Worm (Caenorhabditis elegans) whole organism, L3 larva: ENCODE measurements around the gene Y105C5B.3.

ENCODE experiments used
- elt-3 ChIP-seq, 3 experiments: fragments of 150-350 bp in 1 of 3; sonication (generic microtip) in 2 of 3; optimal IDR thresholded peaks; 2 replicates in 2 of 3; 4 replicates in 1 of 3; lab custom pipeline; 2014 to 2017; ENCODE audit warnings: missing biosample characterization in 3 of 3, missing genetic modification characterization in 3 of 3
- pha-4 ChIP-seq: fragments of 150-350 bp; optimal IDR thresholded peaks from 2 replicates; lab custom pipeline; 2014; ENCODE audit warnings: missing biosample characterization, missing genetic modification reagents, missing genetic modification characterization

DNA sequence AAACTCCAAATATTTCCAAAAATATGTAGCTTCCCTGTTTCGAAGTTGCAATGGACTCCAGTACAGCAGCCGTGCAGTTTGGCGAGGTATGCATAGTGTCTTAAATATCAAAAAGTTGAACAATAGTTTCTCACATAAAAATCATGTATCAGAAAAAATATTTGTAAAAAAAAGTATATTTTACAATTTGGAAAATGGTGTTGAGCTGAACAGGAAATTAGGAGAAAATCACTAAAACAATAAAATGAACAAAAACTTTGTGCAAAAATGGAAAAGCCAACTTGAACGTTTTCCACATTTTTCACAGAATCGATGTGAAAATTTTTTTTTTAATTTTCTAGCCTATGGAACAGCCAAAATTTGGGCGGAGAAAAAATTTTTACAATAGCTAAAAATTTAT, 42.7 kb downstream of the Y105C5B.3 start, which contains the start of gene Y105C5B.8:
- TF ChIP-seq elt-3 (tag; optimal IDR thresholded peaks at IDR 0.05; lab: Kevin White, UChicago), result no peak
- no peak for TF ChIP-seq pha-4 (tag; lab: Kevin White, UChicago)
